Worm (Caenorhabditis elegans): Measurements from ENCODE around the gene C18B2.2.

DNA sequence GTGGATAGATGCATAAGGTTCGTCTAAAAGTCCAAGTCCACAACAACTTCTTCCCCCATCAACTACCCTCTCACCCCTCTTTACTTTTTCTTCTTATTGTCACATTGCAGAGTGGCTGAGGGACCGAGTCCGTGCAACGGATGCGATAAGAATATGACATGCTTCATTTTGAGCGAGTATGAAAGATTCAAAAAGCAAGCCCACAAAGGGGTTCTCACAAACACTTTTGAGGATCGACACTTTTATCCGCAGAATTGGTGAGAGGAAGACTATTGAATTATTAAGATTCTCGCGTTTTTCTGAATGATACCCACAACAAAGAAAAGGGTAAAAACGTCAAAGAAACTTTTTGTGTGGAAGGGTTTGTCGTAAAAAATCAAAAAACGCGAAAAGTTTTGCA lies 2.3 kb downstream of the C18B2.2 start:
- TF ChIP-seq klf-2 (GFP tag; conservative IDR thresholded peaks at IDR 0.05) (no peak), ztf-23 (GFP tag; IDR thresholded peaks at IDR 0.05) (no peak), tab-1 (GFP tag; IDR thresholded peaks at IDR 0.05) (no peak), flt-1 (GFP tag; IDR thresholded peaks at IDR 0.05) (no peak), cog-1 (tag; optimal IDR thresholded peaks at IDR 0.05) (no peak), T22C8.4 (GFP tag; IDR thresholded peaks at IDR 0.05) (no peak), ref-1 (GFP tag; conservative IDR thresholded peaks at IDR 0.05) (no peak), med-1 (GFP tag; optimal IDR thresholded peaks at IDR 0.05; ENCODE audit: insufficient read depth) (no peak)
